Worm (Caenorhabditis elegans): ENCODE measurements around the gene ppk-2.

DNA sequence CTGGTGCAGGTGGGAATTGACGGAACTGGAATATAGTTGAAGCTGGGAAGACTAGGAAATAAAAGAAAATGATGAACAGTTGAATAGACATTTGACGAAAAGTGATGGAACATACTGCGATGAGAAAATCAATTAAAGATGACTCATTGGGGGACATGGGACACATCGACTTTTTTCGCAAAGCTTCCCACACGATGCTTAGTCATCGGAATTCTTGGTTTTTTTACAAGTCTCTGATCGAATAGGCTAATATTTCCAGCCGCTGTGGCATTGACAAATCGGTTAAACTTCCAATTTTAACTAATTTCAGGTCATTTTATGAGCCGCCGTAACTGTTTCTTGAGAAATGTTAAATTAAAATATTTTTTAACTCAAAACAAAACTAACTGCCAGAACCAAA is 33.8 kb upstream of the ppk-2 start, which contains the start of gene Y39A3A.3:
- TF ChIP-seq nhr-28 (tag; optimal IDR thresholded peaks at IDR 0.05) (no peak), mdl-1 (tag; optimal IDR thresholded peaks at IDR 0.05) (no peak), rnt-1 (tag; optimal IDR thresholded peaks at IDR 0.05) (no peak), skn-1 (tag; optimal IDR thresholded peaks at IDR 0.05) (no peak), fos-1 (tag; optimal IDR thresholded peaks at IDR 0.05) (no peak), egl-27 (tag; optimal IDR thresholded peaks at IDR 0.05) (no peak), unc-62 (GFP tag; optimal IDR thresholded peaks at IDR 0.05) (no peak), snpc-4 (tag; optimal IDR thresholded peaks at IDR 0.05) (no peak), unc-98 (GFP tag; IDR thresholded peaks at IDR 0.05) (no peak), nhr-90 (tag; optimal IDR thresholded peaks at IDR 0.05; ENCODE audit: poor library complexity) (no peak), tlp-1 (tag; optimal IDR thresholded peaks at IDR 0.05) (no peak), zag-1 (tag; optimal IDR thresholded peaks at IDR 0.05) (no peak)

Measured in whole organism, L1 larva.